Fruit fly (Drosophila melanogaster) whole organism, prepupa: Measurements from ENCODE around the gene CG14427.

Experiments used
- Blimp-1 ChIP-seq: fragments of 200-800 bp; sonication (Bioruptor generic); optimal IDR thresholded peaks from 3 replicates; lab custom pipeline; 2017; ENCODE audit warnings: missing biosample characterization, missing genetic modification characterization, mild to moderate bottlenecking, moderate library complexity, missing genetic modification reagents
- CG11294 ChIP-seq: fragments of 200-800 bp; sonication (Bioruptor generic); IDR thresholded peaks from 2 replicates; pipeline ENCODE4 v1.3.6; 2022; ENCODE audit warnings: missing biosample characterization, missing genetic modification characterization
- CG11762 ChIP-seq: fragments of 200-800 bp; sonication (Bioruptor generic); optimal IDR thresholded peaks from 3 replicates; lab custom pipeline; 2016; ENCODE audit warnings: missing biosample characterization, missing genetic modification characterization; ENCODE audit not compliant: insufficient read depth
- CG11902 ChIP-seq: fragments of 200-800 bp; sonication (Bioruptor generic); optimal IDR thresholded peaks from 3 replicates; lab custom pipeline; 2016; ENCODE audit warnings: missing biosample characterization, missing genetic modification characterization
- CG15336 ChIP-seq: fragments of 200-800 bp; sonication (Bioruptor generic); IDR thresholded peaks from 2 replicates; pipeline ENCODE4 v1.3.6; 2022; ENCODE audit warnings: missing biosample characterization, missing genetic modification characterization
- CG16779 ChIP-seq: fragments of 200-800 bp; sonication (Bioruptor generic); optimal IDR thresholded peaks from 3 replicates; lab custom pipeline; 2017; ENCODE audit warnings: missing biosample characterization, mild to moderate bottlenecking, missing genetic modification characterization
- CG3032 ChIP-seq: fragments of 200-800 bp; optimal IDR thresholded peaks from 2 replicates; lab custom pipeline; 2019; ENCODE audit warnings: missing biosample characterization, mild to moderate bottlenecking, missing genetic modification characterization, moderate library complexity
- CG31627 ChIP-seq: fragments of 200-800 bp; sonication (Bioruptor generic); optimal IDR thresholded peaks from 3 replicates; lab custom pipeline; 2016; ENCODE audit warnings: missing biosample characterization, missing genetic modification characterization
- CG32006 ChIP-seq: fragments of 200-800 bp; sonication (Bioruptor generic); optimal IDR thresholded peaks from 3 replicates; lab custom pipeline; 2017; ENCODE audit warnings: missing biosample characterization, mild to moderate bottlenecking, missing genetic modification characterization
- CG34406 ChIP-seq: fragments of 200-800 bp; sonication (Bioruptor generic); optimal IDR thresholded peaks from 3 replicates; lab custom pipeline; 2016; ENCODE audit warnings: missing biosample characterization, missing genetic modification characterization
- CG3919 ChIP-seq: fragments of 200-800 bp; sonication (Bioruptor generic); optimal IDR thresholded peaks from 3 replicates; lab custom pipeline; 2016; ENCODE audit warnings: missing biosample characterization, missing genetic modification characterization
- CG6163 ChIP-seq: fragments of 200-800 bp; sonication (Bioruptor generic); IDR thresholded peaks from 3 replicates; pipeline ENCODE4 v1.3.6; 2022; ENCODE audit warnings: missing biosample characterization, missing genetic modification characterization
- CG6276 ChIP-seq: fragments of 200-800 bp; sonication (Bioruptor generic); optimal IDR thresholded peaks from 2 replicates; lab custom pipeline; 2017; ENCODE audit warnings: missing biosample characterization, mild to moderate bottlenecking, missing genetic modification characterization
- CG6792 ChIP-seq: fragments of 200-800 bp; sonication (Bioruptor generic); optimal IDR thresholded peaks from 3 replicates; lab custom pipeline; 2016; ENCODE audit warnings: missing biosample characterization, missing genetic modification characterization
- CG6854 ChIP-seq: fragments of 200-800 bp; sonication (Bioruptor generic); optimal IDR thresholded peaks from 2 replicates; lab custom pipeline; 2017; ENCODE audit warnings: missing biosample characterization, mild to moderate bottlenecking, missing genetic modification characterization
- CG8119 ChIP-seq: fragments of 200-800 bp; sonication (Bioruptor generic); IDR thresholded peaks from 3 replicates; pipeline ENCODE4 v1.3.6; 2022; ENCODE audit warnings: missing biosample characterization, missing genetic modification characterization
- CG8319 ChIP-seq: fragments of 200-800 bp; sonication (Bioruptor generic); optimal IDR thresholded peaks from 3 replicates; lab custom pipeline; 2016; ENCODE audit warnings: missing biosample characterization, missing genetic modification characterization
- CG8632 ChIP-seq: fragments of 200-800 bp; sonication (Bioruptor generic); optimal IDR thresholded peaks from 3 replicates; lab custom pipeline; 2016; ENCODE audit warnings: missing biosample characterization, missing genetic modification characterization
- Eip75B ChIP-seq: fragments of 200-800 bp; sonication (Bioruptor generic); optimal IDR thresholded peaks from 3 replicates; lab custom pipeline; 2016; ENCODE audit warnings: missing biosample characterization, missing genetic modification characterization
- Eip78C ChIP-seq: fragments of 200-800 bp; sonication (Bioruptor generic); peaks from one replicate; lab custom pipeline; 2016; ENCODE audit warnings: missing biosample characterization, missing genetic modification characterization
- Ets21C ChIP-seq: fragments of 200-800 bp; sonication (Bioruptor generic); optimal IDR thresholded peaks from 3 replicates; lab custom pipeline; 2016; ENCODE audit warnings: missing biosample characterization, missing genetic modification characterization
- Hr38 ChIP-seq: sonication (Bioruptor generic); optimal IDR thresholded peaks from 2 replicates; lab custom pipeline; 2016; ENCODE audit warnings: missing biosample characterization, missing genetic modification characterization
- Hr39 ChIP-seq: fragments of 200-800 bp; sonication (Bioruptor generic); optimal IDR thresholded peaks from 2 replicates; lab custom pipeline; 2016; ENCODE audit warnings: missing biosample characterization, missing genetic modification characterization
- Lpt ChIP-seq: fragments of 200-800 bp; sonication (Bioruptor generic); optimal IDR thresholded peaks from 3 replicates; lab custom pipeline; 2016; ENCODE audit warnings: missing biosample characterization, missing genetic modification characterization
- Met ChIP-seq: fragments of 200-800 bp; sonication (Bioruptor generic); optimal IDR thresholded peaks from 3 replicates; lab custom pipeline; 2016; ENCODE audit warnings: missing biosample characterization, missing genetic modification characterization
- Smox ChIP-seq: fragments of 200-800 bp; sonication (Bioruptor generic); optimal IDR thresholded peaks from 3 replicates; lab custom pipeline; 2016; ENCODE audit warnings: missing biosample characterization, missing genetic modification characterization
- Sox102F ChIP-seq: fragments of 200-800 bp; sonication (Bioruptor generic); optimal IDR thresholded peaks from 2 replicates; lab custom pipeline; 2016; ENCODE audit warnings: missing biosample characterization, mild to moderate bottlenecking, missing genetic modification characterization
- achi ChIP-seq: fragments of 200-800 bp; sonication (Bioruptor generic); optimal IDR thresholded peaks from 3 replicates; lab custom pipeline; 2016; ENCODE audit warnings: missing biosample characterization, missing genetic modification characterization
- acj6 ChIP-seq: fragments of 200-800 bp; sonication (Bioruptor generic); optimal IDR thresholded peaks from 3 replicates; lab custom pipeline; 2016; ENCODE audit warnings: missing biosample characterization, missing genetic modification characterization
- cyc ChIP-seq: fragments of 200-800 bp; sonication (Bioruptor generic); optimal IDR thresholded peaks from 3 replicates; lab custom pipeline; 2016; ENCODE audit warnings: missing biosample characterization, missing genetic modification characterization
- eg ChIP-seq: fragments of 200-800 bp; sonication (Bioruptor generic); IDR thresholded peaks from 3 replicates; pipeline ENCODE4 v1.3.6; 2022; ENCODE audit warnings: missing biosample characterization, missing genetic modification characterization
- esn ChIP-seq: fragments of 200-800 bp; sonication (Bioruptor generic); optimal IDR thresholded peaks from 2 replicates; lab custom pipeline; 2016; ENCODE audit warnings: missing biosample characterization, mild to moderate bottlenecking, missing genetic modification characterization, moderate library complexity
- fd85E ChIP-seq: fragments of 200-800 bp; sonication (Bioruptor generic); optimal IDR thresholded peaks from 3 replicates; lab custom pipeline; 2016; ENCODE audit warnings: missing biosample characterization, missing genetic modification characterization
- fkh ChIP-seq: fragments of 200-800 bp; sonication (Bioruptor generic); optimal IDR thresholded peaks from 3 replicates; lab custom pipeline; 2017; ENCODE audit warnings: missing biosample characterization, mild to moderate bottlenecking, missing genetic modification characterization, moderate library complexity
- lz ChIP-seq: fragments of 200-800 bp; sonication (Bioruptor generic); optimal IDR thresholded peaks from 3 replicates; lab custom pipeline; 2016; ENCODE audit warnings: missing biosample characterization, missing genetic modification characterization
- net ChIP-seq: fragments of 200-800 bp; sonication (Bioruptor generic); optimal IDR thresholded peaks from 3 replicates; lab custom pipeline; 2016; ENCODE audit warnings: missing biosample characterization, missing genetic modification characterization
- salr ChIP-seq, 2 experiments: fragments of 200-800 bp; sonication (Bioruptor generic); optimal IDR thresholded peaks; 3 replicates each; lab custom pipeline; 2016 to 2018; ENCODE audit warnings: missing biosample characterization in 2 of 2, missing genetic modification characterization in 2 of 2, mild to moderate bottlenecking in 1 of 2
- spab ChIP-seq: fragments of 200-800 bp; sonication (Bioruptor generic); optimal IDR thresholded peaks from 2 replicates; lab custom pipeline; 2017; ENCODE audit warnings: missing biosample characterization, mild to moderate bottlenecking, missing genetic modification characterization, missing genetic modification reagents
- ss ChIP-seq, 2 experiments: fragments of 200-800 bp; sonication (Bioruptor generic); optimal IDR thresholded peaks; 2 replicates in 1 of 2; 3 replicates in 1 of 2; lab custom pipeline; 2017 to 2018; ENCODE audit warnings: mild to moderate bottlenecking in 2 of 2, missing biosample characterization in 2 of 2, missing genetic modification characterization in 2 of 2, moderate library complexity in 1 of 2
- svp ChIP-seq: fragments of 200-800 bp; sonication (Bioruptor generic); peaks from one replicate; lab custom pipeline; 2016; ENCODE audit warnings: missing biosample characterization, missing genetic modification characterization
- topi ChIP-seq: fragments of 200-800 bp; sonication (Bioruptor generic); optimal IDR thresholded peaks from 3 replicates; lab custom pipeline; 2016; ENCODE audit warnings: missing biosample characterization, missing genetic modification characterization
- vri ChIP-seq: fragments of 200-800 bp; sonication (Bioruptor generic); optimal IDR thresholded peaks from 3 replicates; lab custom pipeline; 2016; ENCODE audit warnings: missing biosample characterization, mild to moderate bottlenecking, missing genetic modification characterization

CG14427 gene

DNA sequence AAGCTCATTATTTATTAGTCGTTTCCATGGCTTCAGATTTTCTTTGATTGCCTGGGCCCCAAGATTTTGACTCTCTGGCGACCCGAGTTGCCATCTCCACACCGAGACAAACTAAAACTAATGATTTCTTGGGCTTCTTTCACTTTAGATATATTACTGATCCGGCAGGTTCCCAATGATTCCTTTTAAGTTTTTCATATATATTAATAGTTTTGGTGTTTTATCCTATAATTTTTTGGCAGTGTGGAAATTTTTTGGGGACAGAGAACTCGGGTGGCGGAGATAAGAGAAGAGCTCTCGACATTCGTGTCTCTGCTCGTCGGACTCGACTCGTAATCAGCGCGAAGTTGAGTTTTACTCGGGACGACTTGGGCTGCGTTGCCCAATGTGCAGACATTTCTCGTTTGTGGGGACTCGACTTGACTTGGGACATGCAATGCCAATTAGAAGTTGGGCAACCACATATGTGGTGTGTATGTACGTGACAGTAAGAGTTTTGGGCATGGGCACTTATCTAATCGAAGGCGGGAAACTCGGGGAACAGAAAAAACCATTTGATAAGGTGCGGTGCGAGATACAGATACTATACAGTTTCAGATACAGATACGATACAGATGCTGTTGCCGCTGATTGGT is 39.2 kb upstream of the CG14427 start (continued):
- TF ChIP-seq salr (GFP tag; optimal IDR thresholded peaks at IDR 0.05; lab: Kevin White, UChicago) (peak in 1 of 2 experiments; percentile 33), CG6854 (GFP tag; lab: Kevin White, UChicago) (no peak), CG8319 (GFP tag; lab: Kevin White, UChicago) (no peak), ss (GFP tag; optimal IDR thresholded peaks at IDR 0.05; lab: Kevin White, UChicago) (peak in 1 of 2 experiments; percentile 19), fkh (GFP tag; lab: Kevin White, UChicago) (no peak), CG3919 (peak; percentile 11), CG16779 (tag; lab: Kevin White, UChicago) (no peak), CG3032 (tag; lab: Kevin White, UChicago) (peak; percentile 18), lz (GFP tag; lab: Kevin White, UChicago) (no peak), Hr38 (no peak), topi (peak; percentile 62), CG15336 (GFP tag; lab: Robert Waterston, UW) (peak; percentile 41; the same call in 1 of the 2 replicates), Blimp-1 (GFP tag; lab: Kevin White, UChicago) (no peak), CG8632 (no peak), CG6163 (GFP tag; lab: Robert Waterston, UW) (no peak), CG11902 (no peak)

DNA sequence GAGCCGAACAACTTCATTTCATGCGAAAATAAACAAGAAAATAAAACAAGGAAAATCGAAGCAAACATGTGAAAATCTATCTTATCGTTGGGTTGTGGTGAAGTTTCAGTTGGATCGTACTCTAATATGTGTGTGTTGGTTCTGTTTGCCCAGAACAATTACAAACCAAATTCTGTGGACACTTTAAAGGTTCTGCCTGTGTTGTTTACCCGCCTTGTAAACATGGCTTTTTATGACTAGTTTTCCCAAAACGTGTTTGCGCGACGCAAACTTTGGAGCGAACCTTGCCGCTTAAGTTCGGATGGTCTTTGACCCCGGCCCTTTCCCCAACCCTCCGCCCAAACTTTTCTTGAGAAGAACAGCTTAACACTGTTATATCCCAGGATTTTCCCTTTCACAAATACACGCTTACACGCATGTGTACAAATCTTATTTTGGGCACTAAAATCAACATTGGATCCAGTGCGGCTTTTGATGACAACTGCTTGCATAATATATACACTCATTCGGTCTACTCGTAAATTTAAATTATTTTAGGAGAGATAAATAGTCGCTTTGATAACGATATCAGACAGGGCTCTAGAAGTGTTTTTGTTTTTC is 36.2 kb upstream of the CG14427 start:
- TF ChIP-seq CG3032 (tag; lab: Kevin White, UChicago) (no peak), fkh (GFP tag; lab: Kevin White, UChicago) (peak; percentile 98), svp (GFP tag; lab: Kevin White, UChicago) (peak; percentile 30), Met (peak; percentile 3), Eip78C (GFP tag; lab: Kevin White, UChicago) (peak; percentile 31)

DNA sequence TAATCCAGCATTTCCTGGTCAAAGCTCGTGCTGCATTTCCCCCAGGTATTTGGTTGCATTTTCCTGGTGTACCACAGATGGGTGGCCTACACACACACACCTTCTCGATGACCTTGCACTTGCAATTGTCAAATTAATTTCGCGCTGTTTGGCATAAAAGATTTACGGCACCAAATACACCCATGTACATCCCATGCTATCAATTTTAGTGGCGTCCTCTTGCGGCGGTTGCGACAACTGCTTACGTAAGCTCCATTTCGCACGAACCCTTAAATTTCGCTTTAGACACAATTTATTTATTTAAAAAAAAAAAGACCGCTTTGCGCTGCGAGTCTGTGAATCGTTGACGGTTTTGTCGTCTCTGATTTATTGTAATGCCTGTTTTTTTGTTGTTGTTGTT is 35.0 kb upstream of the CG14427 start:
- TF ChIP-seq achi (GFP tag; lab: Kevin White, UChicago) (no peak), CG34406 (no peak)

DNA sequence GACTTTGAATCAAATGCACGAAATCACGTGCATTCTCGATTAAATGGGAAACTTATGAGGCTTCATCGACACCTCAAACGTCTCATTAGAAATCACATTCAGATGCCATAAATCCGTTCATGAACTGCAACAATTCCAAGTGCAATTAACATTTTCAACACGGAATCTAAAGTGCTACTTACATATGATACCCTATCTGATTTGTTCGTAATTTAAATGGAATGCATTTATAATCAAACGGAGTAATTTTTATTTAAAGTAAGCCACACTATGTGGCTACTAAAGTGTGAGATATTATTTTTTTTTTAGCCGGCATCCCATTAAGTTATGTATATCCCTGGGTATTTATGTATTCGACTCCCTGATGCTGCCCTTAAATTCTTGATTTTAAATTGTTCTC is 32.7 kb upstream of the CG14427 start:
- TF ChIP-seq CG6276 (no peak), lz (GFP tag; lab: Kevin White, UChicago) (no peak), eg (GFP tag; lab: Robert Waterston, UW) (no peak), CG15336 (GFP tag; lab: Robert Waterston, UW) (no peak), CG6163 (GFP tag; lab: Robert Waterston, UW) (peak; percentile 19; the same call in 1 of the 3 replicates), vri (peak; percentile 12), CG11762 (no peak), cyc (GFP tag; lab: Kevin White, UChicago) (no peak), net (GFP tag; lab: Kevin White, UChicago) (peak; percentile 0), Eip75B (GFP tag; lab: Kevin White, UChicago) (no peak), Lpt (GFP tag; lab: Kevin White, UChicago) (no peak), Met (peak; percentile 51), Eip78C (GFP tag; lab: Kevin White, UChicago) (peak; percentile 76), Smox (GFP tag; lab: Kevin White, UChicago) (peak; percentile 29), spab (GFP tag; lab: Kevin White, UChicago) (no peak), CG8119 (GFP tag; lab: Robert Waterston, UW) (no peak), CG3032 (tag; lab: Kevin White, UChicago) (peak; percentile 27), CG11294 (GFP tag; lab: Robert Waterston, UW) (no peak), CG31627 (peak; percentile 19), CG6792 (peak; percentile 1), acj6 (GFP tag; lab: Kevin White, UChicago) (no peak), esn (GFP tag; lab: Kevin White, UChicago) (peak; percentile 49), CG16779 (tag; lab: Kevin White, UChicago) (no peak), CG32006 (GFP tag; lab: Kevin White, UChicago) (no peak), CG11902 (no peak), achi (GFP tag; lab: Kevin White, UChicago) (peak; percentile 30), CG34406 (peak; percentile 6), Ets21C (no peak), CG6854 (GFP tag; lab: Kevin White, UChicago) (no peak), fd85E (no peak), fkh (GFP tag; lab: Kevin White, UChicago) (no peak), CG8319 (GFP tag; lab: Kevin White, UChicago) (no peak), CG8632 (no peak), Hr39 (GFP tag; lab: Kevin White, UChicago) (peak; percentile 19), Sox102F (GFP tag; lab: Kevin White, UChicago) (peak; percentile 30), ss (GFP tag; optimal IDR thresholded peaks at IDR 0.05; lab: Kevin White, UChicago) (no peak)
